Fruit fly (Drosophila melanogaster) whole organism, prepupa: ENCODE measurements around the gene CheB38a.
A peak's percentile ranks its signal among the peaks of the same experiment; 100 is the strongest.

Experiments used
- Blimp-1 ChIP-seq: fragments of 200-800 bp; sonication (Bioruptor generic); optimal IDR thresholded peaks from 3 replicates; lab custom pipeline; 2017; ENCODE audit warnings: missing biosample characterization, missing genetic modification characterization, mild to moderate bottlenecking, moderate library complexity, missing genetic modification reagents
- CG10669 ChIP-seq: fragments of 200-800 bp; sonication (Bioruptor generic); optimal IDR thresholded peaks from 3 replicates; lab custom pipeline; 2018; ENCODE audit warnings: missing biosample characterization, mild to moderate bottlenecking, missing genetic modification characterization, moderate library complexity
- CG11762 ChIP-seq: fragments of 200-800 bp; sonication (Bioruptor generic); optimal IDR thresholded peaks from 3 replicates; lab custom pipeline; 2016; ENCODE audit warnings: missing biosample characterization, missing genetic modification characterization; ENCODE audit not compliant: insufficient read depth
- CG15336 ChIP-seq: fragments of 200-800 bp; sonication (Bioruptor generic); IDR thresholded peaks from 2 replicates; pipeline ENCODE4 v1.3.6; 2022; ENCODE audit warnings: missing biosample characterization, missing genetic modification characterization
- CG16779 ChIP-seq: fragments of 200-800 bp; sonication (Bioruptor generic); optimal IDR thresholded peaks from 3 replicates; lab custom pipeline; 2017; ENCODE audit warnings: missing biosample characterization, mild to moderate bottlenecking, missing genetic modification characterization
- CG3032 ChIP-seq: fragments of 200-800 bp; optimal IDR thresholded peaks from 2 replicates; lab custom pipeline; 2019; ENCODE audit warnings: missing biosample characterization, mild to moderate bottlenecking, missing genetic modification characterization, moderate library complexity
- CG31627 ChIP-seq: fragments of 200-800 bp; sonication (Bioruptor generic); optimal IDR thresholded peaks from 3 replicates; lab custom pipeline; 2016; ENCODE audit warnings: missing biosample characterization, missing genetic modification characterization
- CG32006 ChIP-seq: fragments of 200-800 bp; sonication (Bioruptor generic); optimal IDR thresholded peaks from 3 replicates; lab custom pipeline; 2017; ENCODE audit warnings: missing biosample characterization, mild to moderate bottlenecking, missing genetic modification characterization
- CG3919 ChIP-seq: fragments of 200-800 bp; sonication (Bioruptor generic); optimal IDR thresholded peaks from 3 replicates; lab custom pipeline; 2016; ENCODE audit warnings: missing biosample characterization, missing genetic modification characterization
- CG4318 ChIP-seq: fragments of 200-800 bp; sonication (Bioruptor generic); optimal IDR thresholded peaks from 3 replicates; lab custom pipeline; 2017; ENCODE audit warnings: missing biosample characterization, mild to moderate bottlenecking, missing genetic modification characterization
- CG6163 ChIP-seq: fragments of 200-800 bp; sonication (Bioruptor generic); IDR thresholded peaks from 3 replicates; pipeline ENCODE4 v1.3.6; 2022; ENCODE audit warnings: missing biosample characterization, missing genetic modification characterization
- CG6276 ChIP-seq: fragments of 200-800 bp; sonication (Bioruptor generic); optimal IDR thresholded peaks from 2 replicates; lab custom pipeline; 2017; ENCODE audit warnings: missing biosample characterization, mild to moderate bottlenecking, missing genetic modification characterization
- CG6792 ChIP-seq: fragments of 200-800 bp; sonication (Bioruptor generic); optimal IDR thresholded peaks from 3 replicates; lab custom pipeline; 2016; ENCODE audit warnings: missing biosample characterization, missing genetic modification characterization
- CG6808 ChIP-seq: fragments of 200-800 bp; sonication (Bioruptor generic); optimal IDR thresholded peaks from 3 replicates; lab custom pipeline; 2017; ENCODE audit warnings: missing biosample characterization, missing genetic modification characterization, mild to moderate bottlenecking, moderate library complexity, missing genetic modification reagents
- CG7368 ChIP-seq: fragments of 200-800 bp; sonication (Bioruptor generic); optimal IDR thresholded peaks from 3 replicates; lab custom pipeline; 2016; ENCODE audit warnings: missing biosample characterization, missing genetic modification characterization
- CG8119 ChIP-seq: fragments of 200-800 bp; sonication (Bioruptor generic); IDR thresholded peaks from 3 replicates; pipeline ENCODE4 v1.3.6; 2022; ENCODE audit warnings: missing biosample characterization, missing genetic modification characterization
- CG8319 ChIP-seq: fragments of 200-800 bp; sonication (Bioruptor generic); optimal IDR thresholded peaks from 3 replicates; lab custom pipeline; 2016; ENCODE audit warnings: missing biosample characterization, missing genetic modification characterization
- Eip75B ChIP-seq: fragments of 200-800 bp; sonication (Bioruptor generic); optimal IDR thresholded peaks from 3 replicates; lab custom pipeline; 2016; ENCODE audit warnings: missing biosample characterization, missing genetic modification characterization
- Eip78C ChIP-seq: fragments of 200-800 bp; sonication (Bioruptor generic); peaks from one replicate; lab custom pipeline; 2016; ENCODE audit warnings: missing biosample characterization, missing genetic modification characterization
- Eip93F ChIP-seq: fragments of 200-800 bp; sonication (Bioruptor generic); optimal IDR thresholded peaks from 2 replicates; lab custom pipeline; 2016; ENCODE audit warnings: missing biosample characterization, mild to moderate bottlenecking, missing genetic modification characterization
- Ets21C ChIP-seq: fragments of 200-800 bp; sonication (Bioruptor generic); optimal IDR thresholded peaks from 3 replicates; lab custom pipeline; 2016; ENCODE audit warnings: missing biosample characterization, missing genetic modification characterization
- Ets96B ChIP-seq: fragments of 200-800 bp; optimal IDR thresholded peaks from 2 replicates; lab custom pipeline; 2019; ENCODE audit warnings: missing biosample characterization, mild to moderate bottlenecking, missing genetic modification characterization, moderate library complexity
- Gug ChIP-seq: fragments of 200-800 bp; sonication (Bioruptor generic); IDR thresholded peaks from 2 replicates; pipeline ENCODE4 v1.3.6; 2022; ENCODE audit warnings: missing biosample characterization, missing genetic modification characterization
- Hr38 ChIP-seq: sonication (Bioruptor generic); optimal IDR thresholded peaks from 2 replicates; lab custom pipeline; 2016; ENCODE audit warnings: missing biosample characterization, missing genetic modification characterization
- Hr39 ChIP-seq: fragments of 200-800 bp; sonication (Bioruptor generic); optimal IDR thresholded peaks from 2 replicates; lab custom pipeline; 2016; ENCODE audit warnings: missing biosample characterization, missing genetic modification characterization
- Hr4 ChIP-seq: fragments of 200-800 bp; sonication (Bioruptor generic); optimal IDR thresholded peaks from 3 replicates; lab custom pipeline; 2016; ENCODE audit warnings: missing biosample characterization, missing genetic modification characterization
- Met ChIP-seq: fragments of 200-800 bp; sonication (Bioruptor generic); optimal IDR thresholded peaks from 3 replicates; lab custom pipeline; 2016; ENCODE audit warnings: missing biosample characterization, missing genetic modification characterization
- OdsH ChIP-seq: fragments of 200-800 bp; sonication (Bioruptor generic); optimal IDR thresholded peaks from 3 replicates; lab custom pipeline; 2016; ENCODE audit warnings: missing biosample characterization, missing genetic modification characterization
- Smox ChIP-seq: fragments of 200-800 bp; sonication (Bioruptor generic); optimal IDR thresholded peaks from 3 replicates; lab custom pipeline; 2016; ENCODE audit warnings: missing biosample characterization, missing genetic modification characterization
- Sox102F ChIP-seq: fragments of 200-800 bp; sonication (Bioruptor generic); optimal IDR thresholded peaks from 2 replicates; lab custom pipeline; 2016; ENCODE audit warnings: missing biosample characterization, mild to moderate bottlenecking, missing genetic modification characterization
- Sox14 ChIP-seq: fragments of 200-800 bp; sonication (Bioruptor generic); optimal IDR thresholded peaks from 3 replicates; lab custom pipeline; 2016; ENCODE audit warnings: missing biosample characterization, missing genetic modification characterization
- dac ChIP-seq: fragments of 200-800 bp; sonication (Bioruptor generic); optimal IDR thresholded peaks from 2 replicates; lab custom pipeline; 2017; ENCODE audit warnings: missing biosample characterization, mild to moderate bottlenecking, missing genetic modification characterization
- dsx ChIP-seq: fragments of 200-800 bp; optimal IDR thresholded peaks from 3 replicates; lab custom pipeline; 2019; ENCODE audit warnings: missing biosample characterization, mild to moderate bottlenecking, missing genetic modification characterization, moderate library complexity; ENCODE audit not compliant: poor library complexity, severe bottlenecking
- eg ChIP-seq: fragments of 200-800 bp; sonication (Bioruptor generic); IDR thresholded peaks from 3 replicates; pipeline ENCODE4 v1.3.6; 2022; ENCODE audit warnings: missing biosample characterization, missing genetic modification characterization
- esn ChIP-seq: fragments of 200-800 bp; sonication (Bioruptor generic); optimal IDR thresholded peaks from 2 replicates; lab custom pipeline; 2016; ENCODE audit warnings: missing biosample characterization, mild to moderate bottlenecking, missing genetic modification characterization, moderate library complexity
- fd59A ChIP-seq: fragments of 200-800 bp; sonication (Bioruptor generic); optimal IDR thresholded peaks from 2 replicates; lab custom pipeline; 2017; ENCODE audit warnings: missing biosample characterization, mild to moderate bottlenecking, missing genetic modification characterization, missing genetic modification reagents
- fd85E ChIP-seq: fragments of 200-800 bp; sonication (Bioruptor generic); optimal IDR thresholded peaks from 3 replicates; lab custom pipeline; 2016; ENCODE audit warnings: missing biosample characterization, missing genetic modification characterization
- lz ChIP-seq: fragments of 200-800 bp; sonication (Bioruptor generic); optimal IDR thresholded peaks from 3 replicates; lab custom pipeline; 2016; ENCODE audit warnings: missing biosample characterization, missing genetic modification characterization
- pdm3 ChIP-seq: fragments of 200-800 bp; sonication (Bioruptor generic); optimal IDR thresholded peaks from 3 replicates; lab custom pipeline; 2016; ENCODE audit warnings: missing biosample characterization, missing genetic modification characterization
- salr ChIP-seq, 2 experiments: fragments of 200-800 bp; sonication (Bioruptor generic); optimal IDR thresholded peaks; 3 replicates each; lab custom pipeline; 2016 to 2018; ENCODE audit warnings: missing biosample characterization in 2 of 2, missing genetic modification characterization in 2 of 2, mild to moderate bottlenecking in 1 of 2
- spab ChIP-seq: fragments of 200-800 bp; sonication (Bioruptor generic); optimal IDR thresholded peaks from 2 replicates; lab custom pipeline; 2017; ENCODE audit warnings: missing biosample characterization, mild to moderate bottlenecking, missing genetic modification characterization, missing genetic modification reagents
- svp ChIP-seq: fragments of 200-800 bp; sonication (Bioruptor generic); peaks from one replicate; lab custom pipeline; 2016; ENCODE audit warnings: missing biosample characterization, missing genetic modification characterization
- vri ChIP-seq: fragments of 200-800 bp; sonication (Bioruptor generic); optimal IDR thresholded peaks from 3 replicates; lab custom pipeline; 2016; ENCODE audit warnings: missing biosample characterization, mild to moderate bottlenecking, missing genetic modification characterization

The CheB38a gene

DNA sequence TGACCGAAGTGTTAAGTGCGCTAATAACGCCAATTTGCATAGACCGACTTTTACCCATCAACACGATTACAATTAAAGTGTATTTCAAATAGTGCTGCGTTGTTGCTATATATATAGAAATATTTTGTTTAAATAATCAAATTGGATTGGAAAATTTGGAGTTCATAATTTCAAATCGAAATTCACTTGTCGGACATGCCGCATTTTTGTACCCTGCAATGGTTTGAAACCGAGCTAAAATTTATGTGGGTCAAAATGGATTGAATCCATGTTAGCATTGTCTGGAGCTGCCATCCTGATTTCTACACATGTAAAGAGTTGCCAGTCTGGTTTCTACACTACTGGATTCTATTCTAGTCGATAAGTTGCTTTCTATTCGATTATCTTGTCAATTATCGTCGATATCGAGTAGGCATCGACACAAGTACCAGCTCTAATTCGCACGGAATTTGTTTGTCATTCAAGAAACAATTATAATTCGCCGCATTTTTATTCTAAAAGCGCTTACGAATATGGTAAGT lies 31.0 kb downstream of the CheB38a start, which contains the start of gene Pomp (continued):
- TF ChIP-seq CG4318, result peak; percentile 49
- no peak for TF ChIP-seq CG16779 (tag; lab: Kevin White, UChicago)
- TF ChIP-seq Smox (GFP tag; lab: Kevin White, UChicago), result peak; percentile 75
- peak; percentile 94 for TF ChIP-seq Eip75B
- peak; percentile 82 for TF ChIP-seq esn
- peak; percentile 36 for TF ChIP-seq spab
- peak; percentile 53 for TF ChIP-seq Eip93F (GFP tag; lab: Kevin White, UChicago)
- TF ChIP-seq OdsH (GFP tag; lab: Kevin White, UChicago), result peak; percentile 80
- TF ChIP-seq Sox102F, result peak; percentile 76
- peak; percentile 3 for TF ChIP-seq fd59A (GFP tag; lab: Kevin White, UChicago)
- peak; percentile 53 for TF ChIP-seq Sox14 (GFP tag; lab: Kevin White, UChicago)
- TF ChIP-seq dac, result peak; percentile 56
- TF ChIP-seq Gug (GFP tag; lab: Robert Waterston, UW), result peak; percentile 28; the same call in 1 of the 2 replicates
- TF ChIP-seq CG3919, result peak; percentile 84
- peak; percentile 84 for TF ChIP-seq svp
- TF ChIP-seq Hr39, result peak; percentile 64
- peak; percentile 61 for TF ChIP-seq vri (GFP tag; lab: Kevin White, UChicago)
- peak; percentile 70 for TF ChIP-seq CG6163 (GFP tag; lab: Robert Waterston, UW)
- peak; percentile 93 for TF ChIP-seq Eip78C (GFP tag; lab: Kevin White, UChicago)
- peak; percentile 66 for TF ChIP-seq lz (GFP tag; lab: Kevin White, UChicago)
- TF ChIP-seq, all 60 proteins: peak for 52

DNA sequence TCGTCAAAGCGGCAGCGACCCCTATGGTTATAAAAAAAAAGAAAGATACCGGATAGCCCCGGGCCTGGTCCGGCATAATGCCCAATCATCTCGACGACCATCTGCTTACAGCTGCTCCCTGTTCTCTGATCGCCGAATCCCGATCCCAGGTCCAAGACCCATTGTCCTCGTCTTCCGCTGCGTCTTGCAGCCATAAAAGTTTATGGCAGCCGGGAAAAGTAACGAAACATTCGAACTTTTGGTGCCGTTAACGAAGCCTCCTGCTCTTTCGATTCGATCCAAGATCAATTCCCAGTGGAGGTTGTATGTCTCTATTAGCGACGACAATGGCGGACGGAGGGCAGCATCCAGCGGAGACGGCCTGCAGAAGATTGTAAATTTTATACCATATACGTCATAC lies 33.0 kb downstream of the CheB38a start:
- TF ChIP-seq Hr38 (GFP tag; lab: Kevin White, UChicago) (no peak), CG6792 (no peak)

DNA sequence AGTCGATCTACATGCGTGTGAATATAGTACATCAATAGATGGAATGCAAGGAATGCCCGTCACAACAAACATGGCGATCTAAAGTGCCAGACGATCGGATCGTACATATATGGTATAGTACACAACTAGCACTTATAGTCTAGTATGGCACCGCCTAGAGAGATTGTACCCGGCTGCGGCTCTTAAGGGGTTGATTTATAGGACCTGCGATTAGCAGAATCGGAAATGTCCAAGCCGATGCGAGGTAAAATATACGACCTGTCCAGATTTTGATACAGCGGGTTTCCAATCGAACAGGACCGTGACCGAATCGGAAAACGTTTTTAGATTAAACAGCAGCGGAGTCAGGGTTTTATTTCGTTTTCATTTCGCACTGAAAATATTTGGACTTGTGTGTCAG lies 34.4 kb downstream of the CheB38a start:
- TF ChIP-seq Sox102F (no peak), CG8119 (no peak), CG7368 (no peak), Eip75B (no peak), CG15336 (GFP tag; lab: Robert Waterston, UW) (no peak)

DNA sequence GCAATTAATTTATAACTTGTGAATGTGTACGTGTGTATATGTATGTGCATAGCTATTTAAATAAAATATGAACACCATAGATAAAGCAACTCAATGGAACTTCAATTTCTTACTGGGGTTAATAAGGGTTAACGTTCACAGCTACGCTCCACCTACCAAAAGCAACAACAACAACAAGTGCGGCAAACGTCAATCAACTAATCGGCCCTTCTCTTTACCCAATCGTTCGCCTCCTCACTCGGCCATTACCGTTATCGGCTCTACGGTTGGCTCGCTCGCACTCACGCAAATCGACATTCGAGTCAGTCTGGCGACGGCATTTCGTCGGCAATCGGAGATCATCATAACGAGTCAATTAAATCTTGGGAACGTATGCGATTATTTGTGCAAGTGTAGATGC lies 35.3 kb downstream of the CheB38a start:
- no peak for TF ChIP-seq fd59A (GFP tag; lab: Kevin White, UChicago)
- no peak for TF ChIP-seq CG4318
- no peak for TF ChIP-seq CG6808 (GFP tag; lab: Kevin White, UChicago)
- TF ChIP-seq CG6792, result no peak
- TF ChIP-seq Smox (GFP tag; lab: Kevin White, UChicago), result peak; percentile 4
- no peak for TF ChIP-seq CG8319 (GFP tag; lab: Kevin White, UChicago)
- TF ChIP-seq svp, result peak; percentile 48
- no peak for TF ChIP-seq Ets21C (GFP tag; lab: Kevin White, UChicago)
- no peak for TF ChIP-seq CG11762 (GFP tag; lab: Kevin White, UChicago)
- no peak for TF ChIP-seq Met (GFP tag; lab: Kevin White, UChicago)
- TF ChIP-seq eg (GFP tag; lab: Robert Waterston, UW), result no peak
- no peak for TF ChIP-seq Eip75B
- TF ChIP-seq CG10669 (GFP tag; lab: Kevin White, UChicago), result no peak
- no peak for TF ChIP-seq CG16779 (tag; lab: Kevin White, UChicago)
- no peak for TF ChIP-seq spab
- TF ChIP-seq OdsH (GFP tag; lab: Kevin White, UChicago), result no peak
- no peak for TF ChIP-seq Ets96B (tag; lab: Kevin White, UChicago)
- TF ChIP-seq Gug (GFP tag; lab: Robert Waterston, UW), result no peak
- no peak for TF ChIP-seq Eip93F (GFP tag; lab: Kevin White, UChicago)
- TF ChIP-seq CG6276 (GFP tag; lab: Kevin White, UChicago), result no peak
- TF ChIP-seq CG3032, result no peak
- TF ChIP-seq esn, result peak; percentile 5
- TF ChIP-seq dsx, result no peak
- TF ChIP-seq salr (GFP tag; optimal IDR thresholded peaks at IDR 0.05; lab: Kevin White, UChicago), result no peak
- no peak for TF ChIP-seq CG3919
- no peak for TF ChIP-seq Hr4 (GFP tag; lab: Kevin White, UChicago)
- no peak for TF ChIP-seq CG15336 (GFP tag; lab: Robert Waterston, UW)
- peak; percentile 16 for TF ChIP-seq Eip78C (GFP tag; lab: Kevin White, UChicago)
- TF ChIP-seq CG31627, result no peak
- TF ChIP-seq Blimp-1, result no peak
- TF ChIP-seq fd85E (GFP tag; lab: Kevin White, UChicago), result no peak
- TF ChIP-seq Hr38 (GFP tag; lab: Kevin White, UChicago), result no peak
- no peak for TF ChIP-seq CG32006 (GFP tag; lab: Kevin White, UChicago)
- TF ChIP-seq pdm3 (GFP tag; lab: Kevin White, UChicago), result no peak
- TF ChIP-seq CG7368, result no peak
- TF ChIP-seq CG6163 (GFP tag; lab: Robert Waterston, UW), result 0 out of 3 replicates have a peak, but pooled peaks have one; percentile 12
